Fruit fly (Drosophila melanogaster): ENCODE measurements around the gene sphe.

sphe gene

dm6 chrX:16701941-16702340, at the start of gene sphe:
sphe (minus strand) TSS chrX:16701972.
- no peak for TF ChIP-seq Myc (optimal IDR thresholded peaks at IDR 0.05)
- TF ChIP-seq insv (optimal IDR thresholded peaks at IDR 0.05): no peak
- no peak for TF ChIP-seq h (optimal IDR thresholded peaks at IDR 0.05)
- no peak for TF ChIP-seq psq (optimal IDR thresholded peaks at IDR 0.05)
- no peak for TF ChIP-seq Sin3A (optimal IDR thresholded peaks at IDR 0.05)
- TF ChIP-seq ttk (optimal IDR thresholded peaks at IDR 0.05): no peak

dm6 chrX:16750712-16751578, 49.2 kb upstream of the sphe start:
- TF ChIP-seq insv (optimal IDR thresholded peaks at IDR 0.05) (no peak), Sin3A (optimal IDR thresholded peaks at IDR 0.05) (no peak), ttk (optimal IDR thresholded peaks at IDR 0.05) (no peak), psq (optimal IDR thresholded peaks at IDR 0.05) (no peak), h (optimal IDR thresholded peaks at IDR 0.05) (no peak), Myc (optimal IDR thresholded peaks at IDR 0.05) (no peak)

- TF ChIP-seq Myc (optimal IDR thresholded peaks at IDR 0.05) (no peak), psq (optimal IDR thresholded peaks at IDR 0.05) (no peak), h (optimal IDR thresholded peaks at IDR 0.05) (no peak), Sin3A (optimal IDR thresholded peaks at IDR 0.05) (no peak), insv (optimal IDR thresholded peaks at IDR 0.05) (no peak), ttk (optimal IDR thresholded peaks at IDR 0.05) (no peak)
Observed at dm6 chrX:16749324-16749723, 47.6 kb upstream of the sphe start.

dm6 chrX:16747467-16747866, 45.7 kb upstream of the sphe start:
- TF ChIP-seq h (optimal IDR thresholded peaks at IDR 0.05) (no peak), Sin3A (optimal IDR thresholded peaks at IDR 0.05) (no peak), Myc (optimal IDR thresholded peaks at IDR 0.05) (no peak), insv (optimal IDR thresholded peaks at IDR 0.05) (no peak), ttk (optimal IDR thresholded peaks at IDR 0.05) (no peak), psq (optimal IDR thresholded peaks at IDR 0.05) (no peak)

dm6 chrX:16746824-16747223, 45.1 kb upstream of the sphe start:
- TF ChIP-seq psq (optimal IDR thresholded peaks at IDR 0.05) (no peak), h (optimal IDR thresholded peaks at IDR 0.05) (peak; percentile 4), Sin3A (optimal IDR thresholded peaks at IDR 0.05) (no peak), insv (optimal IDR thresholded peaks at IDR 0.05) (no peak), ttk (optimal IDR thresholded peaks at IDR 0.05) (no peak)

dm6 chrX:16745942-16746341, 44.2 kb upstream of the sphe start:
- TF ChIP-seq Sin3A (optimal IDR thresholded peaks at IDR 0.05): no peak
- TF ChIP-seq Myc (optimal IDR thresholded peaks at IDR 0.05): no peak
- TF ChIP-seq psq (optimal IDR thresholded peaks at IDR 0.05): no peak
- TF ChIP-seq insv (optimal IDR thresholded peaks at IDR 0.05): no peak
- TF ChIP-seq ttk (optimal IDR thresholded peaks at IDR 0.05): no peak
- no peak for TF ChIP-seq h (optimal IDR thresholded peaks at IDR 0.05)

- TF ChIP-seq insv (optimal IDR thresholded peaks at IDR 0.05): no peak
- no peak for TF ChIP-seq psq (optimal IDR thresholded peaks at IDR 0.05)
- no peak for TF ChIP-seq ttk (optimal IDR thresholded peaks at IDR 0.05)
- TF ChIP-seq Myc (optimal IDR thresholded peaks at IDR 0.05): no peak
- TF ChIP-seq h (optimal IDR thresholded peaks at IDR 0.05): no peak
- no peak for TF ChIP-seq Sin3A (optimal IDR thresholded peaks at IDR 0.05)
Observed at dm6 chrX:16744345-16744744, 42.6 kb upstream of the sphe start.

- TF ChIP-seq insv (optimal IDR thresholded peaks at IDR 0.05): no peak
- TF ChIP-seq psq (optimal IDR thresholded peaks at IDR 0.05): no peak
- TF ChIP-seq Myc (optimal IDR thresholded peaks at IDR 0.05): no peak
Observed at dm6 chrX:16742547-16742946, 40.8 kb upstream of the sphe start, which contains the start of gene Twdlalpha. Twdlalpha (plus strand) TSS chrX:16742847.

dm6 chrX:16740606-16741005, 38.8 kb upstream of the sphe start, which contains the start of gene CG32568:
CG32568 (plus strand) TSS chrX:16740906.
- no peak for TF ChIP-seq h (optimal IDR thresholded peaks at IDR 0.05)
- TF ChIP-seq Myc (optimal IDR thresholded peaks at IDR 0.05): no peak
- TF ChIP-seq psq (optimal IDR thresholded peaks at IDR 0.05): no peak
- TF ChIP-seq Sin3A (optimal IDR thresholded peaks at IDR 0.05): no peak
- no peak for TF ChIP-seq insv (optimal IDR thresholded peaks at IDR 0.05)
- no peak for TF ChIP-seq ttk (optimal IDR thresholded peaks at IDR 0.05)

dm6 chrX:16737878-16738277, 36.1 kb upstream of the sphe start, which contains the start of gene TwdlZ:
TwdlZ (plus strand) TSS chrX:16738178.
- TF ChIP-seq Myc (optimal IDR thresholded peaks at IDR 0.05): no peak
- no peak for TF ChIP-seq ttk (optimal IDR thresholded peaks at IDR 0.05)
- no peak for TF ChIP-seq insv (optimal IDR thresholded peaks at IDR 0.05)
- no peak for TF ChIP-seq h (optimal IDR thresholded peaks at IDR 0.05)
- TF ChIP-seq Sin3A (optimal IDR thresholded peaks at IDR 0.05): no peak
- TF ChIP-seq psq (optimal IDR thresholded peaks at IDR 0.05): no peak

- TF ChIP-seq psq (optimal IDR thresholded peaks at IDR 0.05): no peak
- TF ChIP-seq Myc (optimal IDR thresholded peaks at IDR 0.05): no peak
- TF ChIP-seq insv (optimal IDR thresholded peaks at IDR 0.05): no peak
- TF ChIP-seq Sin3A (optimal IDR thresholded peaks at IDR 0.05): no peak
- no peak for TF ChIP-seq h (optimal IDR thresholded peaks at IDR 0.05)
- no peak for TF ChIP-seq ttk (optimal IDR thresholded peaks at IDR 0.05)
Observed at dm6 chrX:16736180-16736579, 34.4 kb upstream of the sphe start.

dm6 chrX:16734647-16735046, 32.9 kb upstream of the sphe start, which contains the start of gene TwdlY:
TwdlY (plus strand) TSS chrX:16734947.
- TF ChIP-seq Myc (optimal IDR thresholded peaks at IDR 0.05): no peak
- TF ChIP-seq ttk (optimal IDR thresholded peaks at IDR 0.05): no peak
- no peak for TF ChIP-seq h (optimal IDR thresholded peaks at IDR 0.05)
- no peak for TF ChIP-seq Sin3A (optimal IDR thresholded peaks at IDR 0.05)
- TF ChIP-seq psq (optimal IDR thresholded peaks at IDR 0.05): no peak
- no peak for TF ChIP-seq insv (optimal IDR thresholded peaks at IDR 0.05)
